Fruit fly (Drosophila melanogaster) whole organism, prepupa: Measurements from ENCODE around the gene Tmep.

Experiments used
- CG10669 ChIP-seq: fragments of 200-800 bp; sonication (Bioruptor generic); optimal IDR thresholded peaks from 3 replicates; lab custom pipeline; 2018; ENCODE audit warnings: missing biosample characterization, mild to moderate bottlenecking, missing genetic modification characterization, moderate library complexity
- CG11294 ChIP-seq: fragments of 200-800 bp; sonication (Bioruptor generic); IDR thresholded peaks from 2 replicates; pipeline ENCODE4 v1.3.6; 2022; ENCODE audit warnings: missing biosample characterization, missing genetic modification characterization
- CG11762 ChIP-seq: fragments of 200-800 bp; sonication (Bioruptor generic); optimal IDR thresholded peaks from 3 replicates; lab custom pipeline; 2016; ENCODE audit warnings: missing biosample characterization, missing genetic modification characterization; ENCODE audit not compliant: insufficient read depth
- CG11902 ChIP-seq: fragments of 200-800 bp; sonication (Bioruptor generic); optimal IDR thresholded peaks from 3 replicates; lab custom pipeline; 2016; ENCODE audit warnings: missing biosample characterization, missing genetic modification characterization
- CG15336 ChIP-seq: fragments of 200-800 bp; sonication (Bioruptor generic); IDR thresholded peaks from 2 replicates; pipeline ENCODE4 v1.3.6; 2022; ENCODE audit warnings: missing biosample characterization, missing genetic modification characterization
- CG16779 ChIP-seq: fragments of 200-800 bp; sonication (Bioruptor generic); optimal IDR thresholded peaks from 3 replicates; lab custom pipeline; 2017; ENCODE audit warnings: missing biosample characterization, mild to moderate bottlenecking, missing genetic modification characterization
- CG31627 ChIP-seq: fragments of 200-800 bp; sonication (Bioruptor generic); optimal IDR thresholded peaks from 3 replicates; lab custom pipeline; 2016; ENCODE audit warnings: missing biosample characterization, missing genetic modification characterization
- CG3919 ChIP-seq: fragments of 200-800 bp; sonication (Bioruptor generic); optimal IDR thresholded peaks from 3 replicates; lab custom pipeline; 2016; ENCODE audit warnings: missing biosample characterization, missing genetic modification characterization
- CG6163 ChIP-seq: fragments of 200-800 bp; sonication (Bioruptor generic); IDR thresholded peaks from 3 replicates; pipeline ENCODE4 v1.3.6; 2022; ENCODE audit warnings: missing biosample characterization, missing genetic modification characterization
- CG6276 ChIP-seq: fragments of 200-800 bp; sonication (Bioruptor generic); optimal IDR thresholded peaks from 2 replicates; lab custom pipeline; 2017; ENCODE audit warnings: missing biosample characterization, mild to moderate bottlenecking, missing genetic modification characterization
- CG6792 ChIP-seq: fragments of 200-800 bp; sonication (Bioruptor generic); optimal IDR thresholded peaks from 3 replicates; lab custom pipeline; 2016; ENCODE audit warnings: missing biosample characterization, missing genetic modification characterization
- CG6854 ChIP-seq: fragments of 200-800 bp; sonication (Bioruptor generic); optimal IDR thresholded peaks from 2 replicates; lab custom pipeline; 2017; ENCODE audit warnings: missing biosample characterization, mild to moderate bottlenecking, missing genetic modification characterization
- CG7368 ChIP-seq: fragments of 200-800 bp; sonication (Bioruptor generic); optimal IDR thresholded peaks from 3 replicates; lab custom pipeline; 2016; ENCODE audit warnings: missing biosample characterization, missing genetic modification characterization
- CG8119 ChIP-seq: fragments of 200-800 bp; sonication (Bioruptor generic); IDR thresholded peaks from 3 replicates; pipeline ENCODE4 v1.3.6; 2022; ENCODE audit warnings: missing biosample characterization, missing genetic modification characterization
- CG8319 ChIP-seq: fragments of 200-800 bp; sonication (Bioruptor generic); optimal IDR thresholded peaks from 3 replicates; lab custom pipeline; 2016; ENCODE audit warnings: missing biosample characterization, missing genetic modification characterization
- CG8632 ChIP-seq: fragments of 200-800 bp; sonication (Bioruptor generic); optimal IDR thresholded peaks from 3 replicates; lab custom pipeline; 2016; ENCODE audit warnings: missing biosample characterization, missing genetic modification characterization
- CG9139 ChIP-seq: fragments of 200-800 bp; sonication (Bioruptor generic); optimal IDR thresholded peaks from 3 replicates; lab custom pipeline; 2017; ENCODE audit warnings: missing biosample characterization, mild to moderate bottlenecking, missing genetic modification characterization
- Eip78C ChIP-seq: fragments of 200-800 bp; sonication (Bioruptor generic); peaks from one replicate; lab custom pipeline; 2016; ENCODE audit warnings: missing biosample characterization, missing genetic modification characterization
- Eip93F ChIP-seq: fragments of 200-800 bp; sonication (Bioruptor generic); optimal IDR thresholded peaks from 2 replicates; lab custom pipeline; 2016; ENCODE audit warnings: missing biosample characterization, mild to moderate bottlenecking, missing genetic modification characterization
- Ets21C ChIP-seq: fragments of 200-800 bp; sonication (Bioruptor generic); optimal IDR thresholded peaks from 3 replicates; lab custom pipeline; 2016; ENCODE audit warnings: missing biosample characterization, missing genetic modification characterization
- Ets96B ChIP-seq: fragments of 200-800 bp; optimal IDR thresholded peaks from 2 replicates; lab custom pipeline; 2019; ENCODE audit warnings: missing biosample characterization, mild to moderate bottlenecking, missing genetic modification characterization, moderate library complexity
- Gug ChIP-seq: fragments of 200-800 bp; sonication (Bioruptor generic); IDR thresholded peaks from 2 replicates; pipeline ENCODE4 v1.3.6; 2022; ENCODE audit warnings: missing biosample characterization, missing genetic modification characterization
- Hr38 ChIP-seq: sonication (Bioruptor generic); optimal IDR thresholded peaks from 2 replicates; lab custom pipeline; 2016; ENCODE audit warnings: missing biosample characterization, missing genetic modification characterization
- Hr39 ChIP-seq: fragments of 200-800 bp; sonication (Bioruptor generic); optimal IDR thresholded peaks from 2 replicates; lab custom pipeline; 2016; ENCODE audit warnings: missing biosample characterization, missing genetic modification characterization
- Hr4 ChIP-seq: fragments of 200-800 bp; sonication (Bioruptor generic); optimal IDR thresholded peaks from 3 replicates; lab custom pipeline; 2016; ENCODE audit warnings: missing biosample characterization, missing genetic modification characterization
- Lpt ChIP-seq: fragments of 200-800 bp; sonication (Bioruptor generic); optimal IDR thresholded peaks from 3 replicates; lab custom pipeline; 2016; ENCODE audit warnings: missing biosample characterization, missing genetic modification characterization
- Met ChIP-seq: fragments of 200-800 bp; sonication (Bioruptor generic); optimal IDR thresholded peaks from 3 replicates; lab custom pipeline; 2016; ENCODE audit warnings: missing biosample characterization, missing genetic modification characterization
- Smox ChIP-seq: fragments of 200-800 bp; sonication (Bioruptor generic); optimal IDR thresholded peaks from 3 replicates; lab custom pipeline; 2016; ENCODE audit warnings: missing biosample characterization, missing genetic modification characterization
- Sox14 ChIP-seq: fragments of 200-800 bp; sonication (Bioruptor generic); optimal IDR thresholded peaks from 3 replicates; lab custom pipeline; 2016; ENCODE audit warnings: missing biosample characterization, missing genetic modification characterization
- acj6 ChIP-seq: fragments of 200-800 bp; sonication (Bioruptor generic); optimal IDR thresholded peaks from 3 replicates; lab custom pipeline; 2016; ENCODE audit warnings: missing biosample characterization, missing genetic modification characterization
- dac ChIP-seq: fragments of 200-800 bp; sonication (Bioruptor generic); optimal IDR thresholded peaks from 2 replicates; lab custom pipeline; 2017; ENCODE audit warnings: missing biosample characterization, mild to moderate bottlenecking, missing genetic modification characterization
- dsx ChIP-seq: fragments of 200-800 bp; optimal IDR thresholded peaks from 3 replicates; lab custom pipeline; 2019; ENCODE audit warnings: missing biosample characterization, mild to moderate bottlenecking, missing genetic modification characterization, moderate library complexity; ENCODE audit not compliant: poor library complexity, severe bottlenecking
- eg ChIP-seq: fragments of 200-800 bp; sonication (Bioruptor generic); IDR thresholded peaks from 3 replicates; pipeline ENCODE4 v1.3.6; 2022; ENCODE audit warnings: missing biosample characterization, missing genetic modification characterization
- esn ChIP-seq: fragments of 200-800 bp; sonication (Bioruptor generic); optimal IDR thresholded peaks from 2 replicates; lab custom pipeline; 2016; ENCODE audit warnings: missing biosample characterization, mild to moderate bottlenecking, missing genetic modification characterization, moderate library complexity
- fd59A ChIP-seq: fragments of 200-800 bp; sonication (Bioruptor generic); optimal IDR thresholded peaks from 2 replicates; lab custom pipeline; 2017; ENCODE audit warnings: missing biosample characterization, mild to moderate bottlenecking, missing genetic modification characterization, missing genetic modification reagents
- fd85E ChIP-seq: fragments of 200-800 bp; sonication (Bioruptor generic); optimal IDR thresholded peaks from 3 replicates; lab custom pipeline; 2016; ENCODE audit warnings: missing biosample characterization, missing genetic modification characterization
- lz ChIP-seq: fragments of 200-800 bp; sonication (Bioruptor generic); optimal IDR thresholded peaks from 3 replicates; lab custom pipeline; 2016; ENCODE audit warnings: missing biosample characterization, missing genetic modification characterization
- net ChIP-seq: fragments of 200-800 bp; sonication (Bioruptor generic); optimal IDR thresholded peaks from 3 replicates; lab custom pipeline; 2016; ENCODE audit warnings: missing biosample characterization, missing genetic modification characterization
- pdm3 ChIP-seq: fragments of 200-800 bp; sonication (Bioruptor generic); optimal IDR thresholded peaks from 3 replicates; lab custom pipeline; 2016; ENCODE audit warnings: missing biosample characterization, missing genetic modification characterization
- salr ChIP-seq, 2 experiments: fragments of 200-800 bp; sonication (Bioruptor generic); optimal IDR thresholded peaks; 3 replicates each; lab custom pipeline; 2016 to 2018; ENCODE audit warnings: missing biosample characterization in 2 of 2, missing genetic modification characterization in 2 of 2, mild to moderate bottlenecking in 1 of 2
- spab ChIP-seq: fragments of 200-800 bp; sonication (Bioruptor generic); optimal IDR thresholded peaks from 2 replicates; lab custom pipeline; 2017; ENCODE audit warnings: missing biosample characterization, mild to moderate bottlenecking, missing genetic modification characterization, missing genetic modification reagents
- ss ChIP-seq, 2 experiments: fragments of 200-800 bp; sonication (Bioruptor generic); optimal IDR thresholded peaks; 2 replicates in 1 of 2; 3 replicates in 1 of 2; lab custom pipeline; 2017 to 2018; ENCODE audit warnings: mild to moderate bottlenecking in 2 of 2, missing biosample characterization in 2 of 2, missing genetic modification characterization in 2 of 2, moderate library complexity in 1 of 2
- topi ChIP-seq: fragments of 200-800 bp; sonication (Bioruptor generic); optimal IDR thresholded peaks from 3 replicates; lab custom pipeline; 2016; ENCODE audit warnings: missing biosample characterization, missing genetic modification characterization
- vri ChIP-seq: fragments of 200-800 bp; sonication (Bioruptor generic); optimal IDR thresholded peaks from 3 replicates; lab custom pipeline; 2016; ENCODE audit warnings: missing biosample characterization, mild to moderate bottlenecking, missing genetic modification characterization

The Tmep gene

dm6 chr3L:1586266-1587054 lies 17.5 kb downstream of the Tmep start (continued):
- TF ChIP-seq CG8119 (GFP tag; lab: Robert Waterston, UW) (peak; percentile 80), vri (GFP tag; lab: Kevin White, UChicago) (peak; percentile 78), CG7368 (peak; percentile 11), CG6163 (GFP tag; lab: Robert Waterston, UW) (peak; percentile 87), CG11762 (GFP tag; lab: Kevin White, UChicago) (peak; percentile 48), CG16779 (tag; lab: Kevin White, UChicago) (peak; percentile 77), Hr38 (GFP tag; lab: Kevin White, UChicago) (no peak), net (GFP tag; lab: Kevin White, UChicago) (peak; percentile 5), Smox (GFP tag; lab: Kevin White, UChicago) (no peak), Hr4 (GFP tag; lab: Kevin White, UChicago) (no peak), pdm3 (GFP tag; lab: Kevin White, UChicago) (no peak), Ets96B (tag; lab: Kevin White, UChicago) (peak; percentile 38), ss (GFP tag; optimal IDR thresholded peaks at IDR 0.05; lab: Kevin White, UChicago) (peak; percentile 67 to 77), topi (GFP tag; lab: Kevin White, UChicago) (peak; percentile 16), CG10669 (GFP tag; lab: Kevin White, UChicago) (peak; percentile 54), eg (GFP tag; lab: Robert Waterston, UW) (peak; percentile 87), CG31627 (GFP tag; lab: Kevin White, UChicago) (no peak)

dm6 chr3L:1587140-1587849 lies 18.3 kb downstream of the Tmep start:
- peak; percentile 81 for TF ChIP-seq dsx (GFP tag; lab: Kevin White, UChicago)
- TF ChIP-seq CG16779 (tag; lab: Kevin White, UChicago), result peak; percentile 63
- peak; percentile 80 for TF ChIP-seq Hr4 (GFP tag; lab: Kevin White, UChicago)
- TF ChIP-seq fd59A (GFP tag; lab: Kevin White, UChicago), result peak; percentile 81
- TF ChIP-seq topi (GFP tag; lab: Kevin White, UChicago), result peak; percentile 81
- TF ChIP-seq CG6276 (GFP tag; lab: Kevin White, UChicago), result peak; percentile 54
- TF ChIP-seq ss (GFP tag; optimal IDR thresholded peaks at IDR 0.05; lab: Kevin White, UChicago), result peak; percentile 69 to 89
- TF ChIP-seq CG11902, result peak; percentile 89
- TF ChIP-seq dac (GFP tag; lab: Kevin White, UChicago), result peak; percentile 26
- TF ChIP-seq CG3919 (GFP tag; lab: Kevin White, UChicago), result peak; percentile 88
- TF ChIP-seq Gug, result peak; percentile 40; the same call in 1 of the 2 replicates
- peak; percentile 82 for TF ChIP-seq CG8319
- TF ChIP-seq CG11294 (GFP tag; lab: Robert Waterston, UW), result 0 out of 2 replicates have a peak, but pooled peaks have one; percentile 39
- TF ChIP-seq spab (GFP tag; lab: Kevin White, UChicago), result peak; percentile 79
- TF ChIP-seq salr (GFP tag; optimal IDR thresholded peaks at IDR 0.05; lab: Kevin White, UChicago), result peak; percentile 41 to 84
- TF ChIP-seq fd85E (GFP tag; lab: Kevin White, UChicago), result no peak
- TF ChIP-seq CG9139 (GFP tag; lab: Kevin White, UChicago), result peak; percentile 79
- peak; percentile 88 for TF ChIP-seq Sox14 (GFP tag; lab: Kevin White, UChicago)
- no peak for TF ChIP-seq Eip93F (GFP tag; lab: Kevin White, UChicago)
- TF ChIP-seq Eip78C (GFP tag; lab: Kevin White, UChicago), result peak; percentile 93
- peak; percentile 85 for TF ChIP-seq CG8632
- peak; percentile 51 for TF ChIP-seq vri (GFP tag; lab: Kevin White, UChicago)
- TF ChIP-seq Hr38 (GFP tag; lab: Kevin White, UChicago), result no peak
- TF ChIP-seq CG8119 (GFP tag; lab: Robert Waterston, UW), result peak; percentile 55; the same call in 2 of the 3 replicates
- peak; percentile 83 for TF ChIP-seq CG6792 (GFP tag; lab: Kevin White, UChicago)
- peak; percentile 22 for TF ChIP-seq Lpt (GFP tag; lab: Kevin White, UChicago)
- peak; percentile 93 for TF ChIP-seq CG6163 (GFP tag; lab: Robert Waterston, UW)
- peak; percentile 85 for TF ChIP-seq CG7368
- peak; percentile 91 for TF ChIP-seq CG31627 (GFP tag; lab: Kevin White, UChicago)
- TF ChIP-seq acj6 (GFP tag; lab: Kevin White, UChicago), result peak; percentile 86
- peak; percentile 81 for TF ChIP-seq Ets21C (GFP tag; lab: Kevin White, UChicago)
- peak; percentile 66 for TF ChIP-seq CG11762 (GFP tag; lab: Kevin White, UChicago)
- TF ChIP-seq lz (GFP tag; lab: Kevin White, UChicago), result peak; percentile 85
- TF ChIP-seq Met (GFP tag; lab: Kevin White, UChicago), result peak; percentile 81
- TF ChIP-seq CG6854 (GFP tag; lab: Kevin White, UChicago), result peak; percentile 18
- TF ChIP-seq Hr39 (GFP tag; lab: Kevin White, UChicago), result peak; percentile 91
- peak; percentile 66 for TF ChIP-seq CG15336 (GFP tag; lab: Robert Waterston, UW)
- peak; percentile 84 for TF ChIP-seq esn (GFP tag; lab: Kevin White, UChicago)
- peak; percentile 79 for TF ChIP-seq net (GFP tag; lab: Kevin White, UChicago)
